Worm (Caenorhabditis elegans): ENCODE data around the gene clec-172.

clec-172 gene

DNA sequence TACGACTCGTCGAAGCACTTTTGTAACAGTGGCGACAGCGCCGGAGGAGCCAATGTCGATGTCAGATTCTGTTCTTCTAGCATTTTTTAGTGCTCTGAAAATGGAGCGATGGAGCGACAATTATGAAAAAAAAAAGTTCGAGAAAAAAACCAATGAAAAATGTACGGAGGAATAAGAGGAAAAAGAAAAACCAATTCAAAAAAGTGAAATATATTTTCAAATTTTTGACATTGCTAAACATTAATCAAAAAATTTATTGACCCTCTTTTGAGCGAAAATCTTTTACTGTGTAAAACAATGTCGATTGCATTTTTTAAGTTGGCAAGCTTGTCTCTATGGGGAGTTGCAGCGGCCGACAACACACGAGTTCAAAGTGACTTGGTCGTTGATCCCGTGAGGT, 19.9 kb upstream of the clec-172 start, which contains the start of gene K03H6.5:
K03H6.5 (minus strand) TSS at position 101 of the 400 bp plus-strand sequence.
- TF ChIP-seq him-1 (tag; optimal IDR thresholded peaks at IDR 0.05) (no peak), W03F9.2 (tag; optimal IDR thresholded peaks at IDR 0.05) (no peak), dao-5 (tag; optimal IDR thresholded peaks at IDR 0.05) (no peak)

- no peak for TF ChIP-seq dao-5 (tag; optimal IDR thresholded peaks at IDR 0.05)
- no peak for TF ChIP-seq him-1 (tag; optimal IDR thresholded peaks at IDR 0.05)
- no peak for TF ChIP-seq W03F9.2 (tag; optimal IDR thresholded peaks at IDR 0.05)
These were observed 7.0 kb upstream of the clec-172 start, which contains the start of gene K03H6.1 for ce11 chrIV:1523418-1523817. K03H6.1 (plus strand) TSS chrIV:1523718.

- TF ChIP-seq dao-5 (tag; optimal IDR thresholded peaks at IDR 0.05) (no peak), him-1 (tag; optimal IDR thresholded peaks at IDR 0.05) (no peak), W03F9.2 (tag; optimal IDR thresholded peaks at IDR 0.05) (no peak)
These were observed 5.9 kb upstream of the clec-172 start for ce11 chrIV:1522358-1522757.

DNA sequence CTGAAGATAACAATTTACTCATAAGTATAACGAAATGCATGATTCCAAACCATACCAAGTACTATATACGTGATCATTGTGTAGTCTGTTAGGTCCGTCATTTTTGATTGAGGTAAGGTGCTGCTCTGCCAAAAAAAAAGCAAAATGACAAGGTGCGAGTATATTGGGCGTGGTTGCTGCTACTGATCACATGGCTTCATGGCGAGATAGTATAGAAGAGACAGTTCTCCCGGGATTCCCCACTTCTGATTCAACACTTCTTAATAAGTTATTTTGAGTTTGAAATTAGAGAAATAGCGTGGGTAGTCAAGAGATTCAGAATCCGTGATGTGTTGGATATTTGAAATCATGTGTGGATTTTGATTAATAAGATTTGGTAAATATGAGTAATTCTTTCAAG, 4.8 kb upstream of the clec-172 start, which contains the start of gene K03H6.4:
K03H6.4 (minus strand) TSS at position 101 of the 400 bp plus-strand sequence.
- TF ChIP-seq W03F9.2 (tag; optimal IDR thresholded peaks at IDR 0.05) (no peak), dao-5 (tag; optimal IDR thresholded peaks at IDR 0.05) (no peak), him-1 (tag; optimal IDR thresholded peaks at IDR 0.05) (no peak)

ce11 chrIV:1515891-1516290, 536 bp downstream of the clec-172 start:
- no peak for TF ChIP-seq him-1 (tag; optimal IDR thresholded peaks at IDR 0.05)
- TF ChIP-seq dao-5 (tag; optimal IDR thresholded peaks at IDR 0.05), result no peak
- no peak for TF ChIP-seq W03F9.2 (tag; optimal IDR thresholded peaks at IDR 0.05)

DNA sequence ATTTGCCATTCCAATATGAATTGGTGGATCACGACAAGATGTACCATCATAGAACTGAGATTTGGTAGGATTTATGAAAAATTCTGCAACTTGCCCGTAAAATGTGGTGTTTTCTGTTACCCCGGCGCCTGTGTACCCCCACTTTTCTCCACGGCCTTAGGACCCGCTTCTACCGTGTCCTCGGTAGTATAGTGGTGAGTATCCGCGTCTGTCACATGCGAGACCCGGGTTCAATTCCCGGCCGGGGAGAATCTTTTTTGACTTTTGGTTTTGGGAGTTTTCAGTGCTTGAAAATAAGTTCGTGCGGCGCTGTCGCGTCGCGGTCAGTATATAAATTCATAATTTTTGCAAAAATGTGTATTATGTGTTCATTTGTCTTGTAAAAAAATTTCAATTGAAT, 2.0 kb downstream of the clec-172 start:
- TF ChIP-seq W03F9.2 (tag; optimal IDR thresholded peaks at IDR 0.05), result no peak
- TF ChIP-seq him-1 (tag; optimal IDR thresholded peaks at IDR 0.05), result no peak
- no peak for TF ChIP-seq dao-5 (tag; optimal IDR thresholded peaks at IDR 0.05)

DNA sequence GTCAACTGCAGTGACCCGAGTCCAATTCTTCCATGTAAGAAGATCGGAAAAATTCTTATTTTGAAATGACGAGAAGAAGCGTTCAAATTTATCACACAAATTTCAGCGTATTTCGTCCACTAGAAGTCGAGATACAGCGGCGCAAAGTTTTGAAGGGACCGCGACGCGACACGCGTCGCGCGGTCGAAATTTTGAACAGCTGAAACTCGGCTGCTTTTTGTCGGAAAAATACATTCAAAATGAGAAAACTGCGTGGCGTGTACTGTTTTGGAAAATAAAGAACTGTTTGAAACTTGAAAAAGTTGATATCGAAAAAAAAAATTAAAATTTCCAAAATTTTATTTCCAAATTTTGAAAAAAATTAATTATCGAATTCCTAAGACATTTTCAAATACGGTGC, 3.5 kb downstream of the clec-172 start:
- TF ChIP-seq W03F9.2 (tag; optimal IDR thresholded peaks at IDR 0.05), result no peak
- no peak for TF ChIP-seq him-1 (tag; optimal IDR thresholded peaks at IDR 0.05)
- no peak for TF ChIP-seq dao-5 (tag; optimal IDR thresholded peaks at IDR 0.05)

- no peak for TF ChIP-seq dao-5 (tag; optimal IDR thresholded peaks at IDR 0.05)
- no peak for TF ChIP-seq him-1 (tag; optimal IDR thresholded peaks at IDR 0.05)
- TF ChIP-seq W03F9.2 (tag; optimal IDR thresholded peaks at IDR 0.05), result no peak
These were observed 6.2 kb downstream of the clec-172 start, which contains the start of gene txt-4 for ce11 chrIV:1510241-1510640. txt-4 (plus strand) TSS chrIV:1510564.

DNA sequence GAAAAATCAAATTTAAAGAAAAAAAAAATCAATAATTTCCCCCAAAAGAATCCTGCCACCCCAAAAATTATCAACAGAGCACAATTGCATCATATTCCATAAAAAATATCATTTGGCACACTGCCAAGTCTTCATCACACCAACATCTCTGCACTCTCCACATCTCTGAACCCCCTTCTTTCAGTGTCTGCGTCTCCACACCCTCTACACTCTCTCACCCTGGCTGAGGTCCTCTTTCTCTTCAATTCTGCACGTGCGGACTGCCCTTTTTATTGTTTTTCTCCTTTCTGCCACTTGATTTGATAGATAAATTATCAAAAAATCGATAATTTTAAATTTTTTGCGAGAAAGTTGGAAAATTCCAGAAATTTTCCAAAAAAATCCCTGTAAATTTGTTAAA, 19.0 kb downstream of the clec-172 start, which contains the start of gene hxk-3:
hxk-3 (plus strand) TSS at position 179 of the 400 bp plus-strand sequence.
- TF ChIP-seq him-1 (tag; optimal IDR thresholded peaks at IDR 0.05) (no peak), dao-5 (tag; optimal IDR thresholded peaks at IDR 0.05) (no peak), W03F9.2 (tag; optimal IDR thresholded peaks at IDR 0.05) (no peak)

DNA sequence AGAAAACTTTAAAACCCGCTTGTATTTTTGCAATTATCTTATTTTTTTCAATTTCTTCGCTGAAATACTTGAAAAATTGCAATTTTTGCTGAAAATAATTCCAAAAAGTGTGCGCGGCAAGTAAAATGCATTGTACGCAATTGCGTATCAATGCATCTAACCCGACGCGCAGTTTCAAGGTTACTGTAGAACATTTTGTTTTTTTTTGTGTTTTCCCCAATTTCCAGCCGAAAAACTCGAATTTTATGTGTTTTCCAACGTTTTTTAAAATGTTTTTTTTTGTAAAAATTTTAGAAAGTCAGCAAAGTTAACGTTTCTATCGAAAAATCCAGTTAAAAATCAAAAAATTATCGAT, 19.8 kb downstream of the clec-172 start:
- TF ChIP-seq him-1 (tag; optimal IDR thresholded peaks at IDR 0.05) (no peak), W03F9.2 (tag; optimal IDR thresholded peaks at IDR 0.05) (no peak), dao-5 (tag; optimal IDR thresholded peaks at IDR 0.05) (no peak)

DNA sequence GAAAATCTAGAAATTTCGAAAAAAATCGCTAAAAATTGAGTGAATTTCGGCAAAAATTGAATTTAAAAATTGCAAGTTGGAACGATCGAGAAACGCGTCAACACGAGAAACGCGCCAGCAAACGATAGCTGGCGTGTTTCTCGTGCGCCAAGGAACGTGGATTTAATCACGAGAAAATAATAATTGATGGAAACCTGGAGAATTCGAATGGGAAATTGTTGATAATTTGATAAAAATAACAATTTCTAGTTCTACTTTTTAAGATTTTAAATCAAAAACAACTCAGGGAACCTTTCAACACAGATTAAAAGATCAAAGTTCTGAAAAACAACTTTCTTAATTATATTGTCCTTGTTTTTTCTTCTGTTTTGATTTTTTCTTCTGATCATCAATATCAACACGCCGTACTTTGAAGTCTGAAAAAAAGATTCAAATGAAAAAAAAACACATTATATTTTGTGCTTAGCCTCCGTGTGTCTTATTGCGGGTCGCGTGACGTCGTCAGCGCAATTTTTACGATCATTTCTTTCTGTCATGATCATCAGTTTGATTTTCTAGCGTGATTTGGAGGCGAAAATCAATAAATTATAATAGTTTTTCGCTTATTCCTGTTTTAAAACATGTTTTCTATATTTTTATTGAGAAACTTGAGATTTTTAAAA, 20.3 kb downstream of the clec-172 start, which contains the start of gene npp-20:
npp-20 (minus strand) TSS at position 6 of the 662 bp plus-strand sequence.
- TF ChIP-seq W03F9.2 (tag; optimal IDR thresholded peaks at IDR 0.05), result no peak
- TF ChIP-seq him-1 (tag; optimal IDR thresholded peaks at IDR 0.05), result no peak
- no peak for TF ChIP-seq dao-5 (tag; optimal IDR thresholded peaks at IDR 0.05)

DNA sequence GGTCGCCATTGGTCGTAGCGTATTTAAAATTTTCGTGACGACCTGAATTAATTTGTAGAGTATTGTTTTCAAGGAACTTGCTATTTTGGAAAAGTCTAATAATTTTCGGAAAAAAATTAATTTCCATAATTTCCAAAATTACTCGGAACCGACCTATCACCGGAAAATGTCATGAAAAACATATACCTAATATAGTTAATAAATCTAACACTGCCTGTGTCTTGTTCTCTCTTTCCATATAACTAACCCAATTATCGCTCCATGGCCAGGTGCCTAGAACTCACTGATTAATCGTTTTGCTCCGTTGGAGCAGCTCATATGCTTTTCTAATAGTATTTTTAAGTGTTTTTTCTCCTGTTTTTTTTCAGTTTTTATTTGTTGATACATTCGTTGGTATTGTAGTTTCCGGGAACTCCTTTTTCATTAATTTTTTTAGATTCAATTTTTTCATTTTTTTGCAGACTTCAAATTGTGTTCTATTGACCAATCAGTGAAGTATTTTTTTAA, 31.4 kb downstream of the clec-172 start, which contains the start of gene Y77E11A.16:
Y77E11A.16 (plus strand) TSS at position 457 of the 507 bp plus-strand sequence.
- no peak for TF ChIP-seq dao-5 (tag; optimal IDR thresholded peaks at IDR 0.05)
- no peak for TF ChIP-seq W03F9.2 (tag; optimal IDR thresholded peaks at IDR 0.05)
- TF ChIP-seq him-1 (tag; optimal IDR thresholded peaks at IDR 0.05), result no peak

ce11 chrIV:1478649-1479048, 37.8 kb downstream of the clec-172 start:
- TF ChIP-seq him-1 (tag; optimal IDR thresholded peaks at IDR 0.05) (no peak), dao-5 (tag; optimal IDR thresholded peaks at IDR 0.05) (no peak), W03F9.2 (tag; optimal IDR thresholded peaks at IDR 0.05) (no peak)

DNA sequence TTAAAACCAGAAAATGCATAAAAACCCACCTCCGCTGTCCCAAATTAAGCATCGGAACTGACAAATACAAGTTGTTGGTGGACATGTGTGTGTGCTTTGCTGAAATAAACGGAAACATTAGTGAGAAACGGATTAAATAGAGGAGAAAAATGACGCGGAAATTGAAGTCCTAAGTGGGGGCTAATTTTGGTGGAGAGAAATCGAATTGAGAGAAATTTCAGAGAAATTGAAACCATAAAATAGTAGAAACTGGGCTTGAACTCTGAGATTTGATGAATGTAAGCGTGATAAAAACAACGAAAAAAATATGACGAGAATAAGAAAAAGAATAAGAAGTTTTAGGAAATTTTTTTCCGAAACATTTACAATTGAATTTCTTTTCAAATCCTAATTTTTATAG, 41.4 kb downstream of the clec-172 start, which contains the start of gene Y77E11A.12:
Y77E11A.12 (minus strand) TSS at position 101 of the 400 bp plus-strand sequence.
- TF ChIP-seq W03F9.2 (tag; optimal IDR thresholded peaks at IDR 0.05), result no peak
- no peak for TF ChIP-seq dao-5 (tag; optimal IDR thresholded peaks at IDR 0.05)
- no peak for TF ChIP-seq him-1 (tag; optimal IDR thresholded peaks at IDR 0.05)
